Worm (Caenorhabditis elegans) whole organism, late embryonic: ENCODE data around the gene K08H2.2.

Experiments
- C38D4.7 ChIP-seq: fragments of 200-800 bp; sonication (Bioruptor generic); optimal IDR thresholded peaks from 2 replicates; lab custom pipeline; 2018; ENCODE audit warnings: mild to moderate bottlenecking, missing genetic modification characterization, moderate library complexity, missing compliant biosample characterization
- F13H6.1 ChIP-seq: sonication (generic microtip); optimal IDR thresholded peaks from 2 replicates; lab custom pipeline; 2016; ENCODE audit warnings: missing genetic modification characterization, missing compliant biosample characterization
- K02D7.2 ChIP-seq: sonication (generic microtip); optimal IDR thresholded peaks from 2 replicates; lab custom pipeline; 2017; ENCODE audit warnings: mild to moderate bottlenecking, missing genetic modification characterization, missing compliant biosample characterization
- Y22D7AL.16 ChIP-seq: sonication (generic microtip); optimal IDR thresholded peaks from 2 replicates; lab custom pipeline; 2016; ENCODE audit warnings: missing genetic modification characterization, missing compliant biosample characterization
- ama-1 ChIP-seq: fragments of 150-350 bp; optimal IDR thresholded peaks from 2 replicates; lab custom pipeline; 2014
- ceh-14 ChIP-seq: sonication (generic microtip); optimal IDR thresholded peaks from 2 replicates; lab custom pipeline; 2016; ENCODE audit warnings: missing genotype, missing genetic modification characterization, missing compliant biosample characterization
- ceh-19 ChIP-seq: fragments of 200-800 bp; sonication (Bioruptor generic); optimal IDR thresholded peaks from 2 replicates; lab custom pipeline; 2018; ENCODE audit warnings: mild to moderate bottlenecking, missing genetic modification characterization, missing compliant biosample characterization
- ceh-34 ChIP-seq: sonication (generic microtip); optimal IDR thresholded peaks from 2 replicates; lab custom pipeline; 2016; ENCODE audit warnings: mild to moderate bottlenecking, missing genetic modification characterization, missing compliant biosample characterization
- ceh-45 ChIP-seq: fragments of 200-800 bp; sonication (Bioruptor generic); IDR thresholded peaks from 2 replicates; pipeline ENCODE4 v1.3.6; 2022; ENCODE audit warnings: missing genetic modification reagents, missing genetic modification characterization, missing compliant biosample characterization
- che-1 ChIP-seq: sonication (generic microtip); optimal IDR thresholded peaks from 2 replicates; lab custom pipeline; 2016; ENCODE audit warnings: mild to moderate bottlenecking, missing genetic modification characterization, missing compliant biosample characterization
- dmd-4 ChIP-seq: sonication (generic microtip); optimal IDR thresholded peaks from 2 replicates; lab custom pipeline; 2016; ENCODE audit warnings: borderline replicate concordance, missing genetic modification characterization, missing compliant biosample characterization
- dve-1 ChIP-seq: sonication (generic microtip); optimal IDR thresholded peaks from 2 replicates; lab custom pipeline; 2017; ENCODE audit warnings: antibody characterized with exemption, mild to moderate bottlenecking, missing genetic modification characterization, missing compliant biosample characterization
- elt-2 ChIP-seq: sonication (generic microtip); optimal IDR thresholded peaks from 2 replicates; lab custom pipeline; 2016; ENCODE audit warnings: missing genetic modification reagents, missing genetic modification characterization, missing compliant biosample characterization
- ets-4 ChIP-seq: sonication (generic microtip); optimal IDR thresholded peaks from 2 replicates; lab custom pipeline; 2016; ENCODE audit warnings: missing genetic modification characterization, missing compliant biosample characterization
- fax-1 ChIP-seq: sonication (generic microtip); optimal IDR thresholded peaks from 2 replicates; lab custom pipeline; 2016; ENCODE audit warnings: missing genotype, missing genetic modification characterization, missing compliant biosample characterization
- fkh-6 ChIP-seq: sonication (generic microtip); optimal IDR thresholded peaks from 2 replicates; lab custom pipeline; 2016; ENCODE audit warnings: missing genetic modification characterization, missing compliant biosample characterization
- gmeb-2 ChIP-seq: sonication (generic microtip); optimal IDR thresholded peaks from 2 replicates; lab custom pipeline; 2016; ENCODE audit warnings: missing genetic modification characterization, inconsistent platforms, missing compliant biosample characterization
- hlh-15 ChIP-seq: sonication (generic microtip); optimal IDR thresholded peaks from 2 replicates; lab custom pipeline; 2016; ENCODE audit warnings: missing genetic modification characterization, missing compliant biosample characterization
- hlh-30 ChIP-seq: sonication (generic microtip); optimal IDR thresholded peaks from 2 replicates; lab custom pipeline; 2017; ENCODE audit warnings: antibody characterized with exemption, missing genetic modification characterization, missing compliant biosample characterization; ENCODE audit not compliant: insufficient read depth
- hlh-6 ChIP-seq: sonication (generic microtip); optimal IDR thresholded peaks from 2 replicates; lab custom pipeline; 2016; ENCODE audit warnings: missing genotype, missing genetic modification characterization, missing compliant biosample characterization
- hlh-8 ChIP-seq: sonication (generic microtip); optimal IDR thresholded peaks from 2 replicates; lab custom pipeline; 2016; ENCODE audit warnings: missing genotype, missing genetic modification characterization, missing compliant biosample characterization
- lim-6 ChIP-seq: sonication (generic microtip); optimal IDR thresholded peaks from 2 replicates; lab custom pipeline; 2016; ENCODE audit warnings: missing genetic modification characterization, missing compliant biosample characterization
- lin-11 ChIP-seq: fragments of 200-800 bp; sonication (Bioruptor generic); optimal IDR thresholded peaks from 2 replicates; lab custom pipeline; 2018; ENCODE audit warnings: mild to moderate bottlenecking, missing genetic modification characterization, missing compliant biosample characterization
- mec-3 ChIP-seq: sonication (generic microtip); optimal IDR thresholded peaks from 2 replicates; lab custom pipeline; 2016; ENCODE audit warnings: borderline replicate concordance, missing genetic modification characterization, missing compliant biosample characterization
- nfya-1 ChIP-seq: sonication (generic microtip); optimal IDR thresholded peaks from 2 replicates; lab custom pipeline; 2017; ENCODE audit warnings: missing genetic modification characterization, mild to moderate bottlenecking, missing compliant biosample characterization, antibody characterized with exemption, moderate library complexity
- nhr-11 ChIP-seq: fragments of 150-350 bp; optimal IDR thresholded peaks from 2 replicates; lab custom pipeline; 2014; ENCODE audit warnings: missing biosample characterization, missing genetic modification characterization
- nhr-232 ChIP-seq: sonication (generic microtip); optimal IDR thresholded peaks from 2 replicates; lab custom pipeline; 2016; ENCODE audit warnings: missing genetic modification characterization, missing compliant biosample characterization
- odd-2 ChIP-seq: sonication (generic microtip); optimal IDR thresholded peaks from 2 replicates; lab custom pipeline; 2017; ENCODE audit warnings: antibody characterized with exemption, mild to moderate bottlenecking, missing genetic modification characterization, missing compliant biosample characterization
- pag-3 ChIP-seq: sonication (generic microtip); optimal IDR thresholded peaks from 2 replicates; lab custom pipeline; 2016; ENCODE audit warnings: missing compliant biosample characterization, missing genetic modification characterization, borderline replicate concordance
- pax-1 ChIP-seq: fragments of 150-350 bp; optimal IDR thresholded peaks from 2 replicates; lab custom pipeline; 2014; ENCODE audit warnings: missing biosample characterization, missing genetic modification characterization
- pha-2 ChIP-seq: sonication (generic microtip); optimal IDR thresholded peaks from 2 replicates; lab custom pipeline; 2017; ENCODE audit warnings: mild to moderate bottlenecking, missing genetic modification characterization, missing compliant biosample characterization
- pha-4 ChIP-seq: fragments of 150-350 bp; optimal IDR thresholded peaks from 2 replicates; lab custom pipeline; 2018; ENCODE audit warnings: missing biosample characterization, missing genetic modification reagents, missing genetic modification characterization
- pqm-1 ChIP-seq: sonication (generic microtip); optimal IDR thresholded peaks from 2 replicates; lab custom pipeline; 2016; ENCODE audit warnings: missing genetic modification characterization, missing compliant biosample characterization
- ref-2 ChIP-seq: sonication (generic microtip); optimal IDR thresholded peaks from 2 replicates; lab custom pipeline; 2016; ENCODE audit warnings: missing genetic modification characterization, missing compliant biosample characterization
- sox-2 ChIP-seq: fragments of 200-800 bp; sonication (Bioruptor generic); IDR thresholded peaks from 2 replicates; pipeline ENCODE4 v1.3.6; 2022; ENCODE audit warnings: missing genetic modification reagents, missing genetic modification characterization, missing compliant biosample characterization
- syd-9 ChIP-seq: sonication (generic microtip); optimal IDR thresholded peaks from 2 replicates; lab custom pipeline; 2016; ENCODE audit warnings: mild to moderate bottlenecking, missing genetic modification characterization, moderate library complexity, missing compliant biosample characterization
- unc-55 ChIP-seq: sonication (generic microtip); optimal IDR thresholded peaks from 2 replicates; lab custom pipeline; 2017; ENCODE audit warnings: missing biosample characterization, missing genetic modification reagents, missing genetic modification characterization

Gene K08H2.2

ce11 chrX:13234879-13235278, at the start of gene K08H2.2:
K08H2.2 (minus strand) TSS chrX:13234979.
- no peak for TF ChIP-seq nhr-232 (tag; lab: Kevin White, UChicago)

- TF ChIP-seq lim-6 (tag; lab: Kevin White, UChicago): no peak
- no peak for TF ChIP-seq ets-4 (tag; lab: Kevin White, UChicago)
- no peak for TF ChIP-seq C38D4.7 (GFP tag; lab: Kevin White, UChicago)
- no peak for TF ChIP-seq hlh-15
Observed at ce11 chrX:13284091-13284490, 49.3 kb upstream of the K08H2.2 start, which contains the start of gene cyp-14A4. cyp-14A4 (minus strand) TSS chrX:13284197.

- no peak for TF ChIP-seq che-1
- no peak for TF ChIP-seq syd-9 (tag; lab: Kevin White, UChicago)
- TF ChIP-seq F13H6.1 (tag; lab: Kevin White, UChicago): no peak
- no peak for TF ChIP-seq pqm-1 (tag; lab: Kevin White, UChicago)
- no peak for TF ChIP-seq gmeb-2 (tag; lab: Kevin White, UChicago)
- TF ChIP-seq ceh-14: no peak
- no peak for TF ChIP-seq fax-1 (tag; lab: Kevin White, UChicago)
- TF ChIP-seq pag-3 (tag; lab: Kevin White, UChicago): no peak
- no peak for TF ChIP-seq hlh-15
Observed at ce11 chrX:13283462-13283861, 48.7 kb upstream of the K08H2.2 start.

- TF ChIP-seq hlh-8 (tag; lab: Kevin White, UChicago) (no peak), gmeb-2 (tag; lab: Kevin White, UChicago) (no peak), nhr-11 (tag; lab: Kevin White, UChicago) (no peak), hlh-6 (tag; lab: Kevin White, UChicago) (no peak), lim-6 (tag; lab: Kevin White, UChicago) (no peak), unc-55 (GFP tag; lab: Kevin White, UChicago) (no peak), fkh-6 (tag; lab: Kevin White, UChicago) (no peak), F13H6.1 (tag; lab: Kevin White, UChicago) (no peak), dve-1 (tag; lab: Kevin White, UChicago) (no peak)
Observed at ce11 chrX:13278876-13279275, 44.1 kb upstream of the K08H2.2 start, which contains the start of gene phf-33. phf-33 (minus strand) TSS chrX:13278976.

- TF ChIP-seq ama-1 (lab: Kevin White, UChicago): no peak
- TF ChIP-seq dmd-4 (tag; lab: Kevin White, UChicago): no peak
- no peak for TF ChIP-seq sox-2 (GFP tag; lab: Robert Waterston, UW)
- no peak for TF ChIP-seq ceh-34 (tag; lab: Kevin White, UChicago)
- TF ChIP-seq lin-11 (tag; lab: Kevin White, UChicago): no peak
- no peak for TF ChIP-seq K02D7.2 (tag; lab: Kevin White, UChicago)
- no peak for TF ChIP-seq pha-4
- TF ChIP-seq pax-1: no peak
- no peak for TF ChIP-seq che-1
Observed at ce11 chrX:13274102-13274501, 39.3 kb upstream of the K08H2.2 start, which contains the start of gene cyp-14A3. cyp-14A3 (minus strand) TSS chrX:13274202.

ce11 chrX:13269586-13269985, 34.8 kb upstream of the K08H2.2 start, which contains the start of gene cyp-14A2:
cyp-14A2 (minus strand) TSS chrX:13269686.
- TF ChIP-seq pha-2 (tag; lab: Kevin White, UChicago): no peak
- TF ChIP-seq mec-3 (tag; lab: Kevin White, UChicago): no peak
- TF ChIP-seq nfya-1 (tag; lab: Kevin White, UChicago): no peak
- no peak for TF ChIP-seq hlh-30
- no peak for TF ChIP-seq odd-2 (tag; lab: Kevin White, UChicago)
- no peak for TF ChIP-seq hlh-8 (tag; lab: Kevin White, UChicago)
- TF ChIP-seq ceh-19 (GFP tag; lab: Kevin White, UChicago): no peak
- no peak for TF ChIP-seq pag-3 (tag; lab: Kevin White, UChicago)
- TF ChIP-seq Y22D7AL.16 (tag; lab: Kevin White, UChicago): no peak
- no peak for TF ChIP-seq ceh-45 (GFP tag; lab: Robert Waterston, UW)
- no peak for TF ChIP-seq elt-2 (tag; lab: Kevin White, UChicago)
- TF ChIP-seq ref-2 (tag; lab: Kevin White, UChicago): no peak
- TF ChIP-seq sox-2 (GFP tag; lab: Robert Waterston, UW): no peak
